Fruit fly (Drosophila melanogaster) whole organism, embryonic: Measurements from ENCODE around the gene CG5665.

ENCODE experiments used
- Aef1 ChIP-seq: fragments of 200-800 bp; sonication (Bioruptor generic); IDR thresholded peaks from 3 replicates; pipeline ENCODE4 v1.3.6; 2022; ENCODE audit warnings: missing biosample characterization, missing genetic modification characterization
- Bteb2 ChIP-seq: fragments of 200-800 bp; sonication (Bioruptor generic); optimal IDR thresholded peaks from 2 replicates; lab custom pipeline; 2016; ENCODE audit warnings: missing biosample characterization, missing genetic modification characterization
- CG10267 ChIP-seq: fragments of 200-800 bp; sonication (Bioruptor generic); optimal IDR thresholded peaks from 2 replicates; lab custom pipeline; 2018; ENCODE audit warnings: missing biosample characterization, mild to moderate bottlenecking, missing genetic modification characterization, moderate library complexity
- CG10366 ChIP-seq: fragments of 200-800 bp; sonication (Bioruptor generic); IDR thresholded peaks from 2 replicates; pipeline ENCODE4 v1.3.6; 2022; ENCODE audit warnings: missing biosample characterization, missing genetic modification characterization
- CG11398 ChIP-seq: fragments of 200-800 bp; sonication (Bioruptor generic); optimal IDR thresholded peaks from 2 replicates; lab custom pipeline; 2016; ENCODE audit warnings: missing biosample characterization, missing genetic modification characterization
- CG12104 ChIP-seq: fragments of 200-800 bp; sonication (Bioruptor generic); optimal IDR thresholded peaks from 3 replicates; lab custom pipeline; 2016; ENCODE audit warnings: missing biosample characterization, missing genetic modification characterization
- CG14667 ChIP-seq: fragments of 200-800 bp; sonication (Bioruptor generic); IDR thresholded peaks from 2 replicates; pipeline ENCODE4 v1.3.6; 2022; ENCODE audit warnings: missing biosample characterization, missing genetic modification characterization
- CG14860 ChIP-seq: fragments of 200-800 bp; sonication (Bioruptor generic); IDR thresholded peaks from 3 replicates; pipeline ENCODE4 v1.3.6; 2022; ENCODE audit warnings: missing biosample characterization, missing genetic modification characterization; ENCODE audit not compliant: partially characterized antibody
- CG17186 ChIP-seq: fragments of 200-800 bp; sonication (Bioruptor generic); optimal IDR thresholded peaks from 3 replicates; lab custom pipeline; 2017; ENCODE audit warnings: missing biosample characterization, missing genetic modification reagents, missing genetic modification characterization
- CG2202 ChIP-seq: fragments of 200-800 bp; sonication (Bioruptor generic); optimal IDR thresholded peaks from 2 replicates; lab custom pipeline; 2018; ENCODE audit warnings: missing biosample characterization, mild to moderate bottlenecking, missing genetic modification characterization
- CG4328 ChIP-seq: fragments of 200-800 bp; sonication (Bioruptor generic); optimal IDR thresholded peaks from 3 replicates; lab custom pipeline; 2017; ENCODE audit warnings: missing biosample characterization, missing genetic modification reagents, missing genetic modification characterization
- CG4360 ChIP-seq: fragments of 200-800 bp; sonication (Bioruptor generic); IDR thresholded peaks from 2 replicates; pipeline ENCODE4 v1.3.6; 2022; ENCODE audit warnings: missing biosample characterization, missing genetic modification characterization
- CG6254 ChIP-seq: fragments of 200-800 bp; sonication (Bioruptor generic); optimal IDR thresholded peaks from 3 replicates; lab custom pipeline; 2017; ENCODE audit warnings: mild to moderate bottlenecking, missing biosample characterization, missing genetic modification reagents, missing genetic modification characterization
- CG6683 ChIP-seq: fragments of 200-800 bp; sonication (Bioruptor generic); optimal IDR thresholded peaks from 2 replicates; lab custom pipeline; 2017; ENCODE audit warnings: missing biosample characterization, mild to moderate bottlenecking, missing genetic modification characterization, missing genetic modification reagents
- CG6854 ChIP-seq: fragments of 200-800 bp; sonication (Bioruptor generic); optimal IDR thresholded peaks from 3 replicates; lab custom pipeline; 2017; ENCODE audit warnings: missing biosample characterization, mild to moderate bottlenecking, missing genetic modification characterization
- CG9215 ChIP-seq: fragments of 200-800 bp; sonication (Bioruptor generic); IDR thresholded peaks from 2 replicates; pipeline ENCODE4 v1.3.6; 2022; ENCODE audit warnings: missing biosample characterization, missing genetic modification characterization
- CkIIα-i1 ChIP-seq: fragments of 200-800 bp; sonication (Bioruptor generic); IDR thresholded peaks from 2 replicates; pipeline ENCODE4 v1.3.6; 2022; ENCODE audit warnings: missing biosample characterization, missing genetic modification characterization
- Dad ChIP-seq: fragments of 200-800 bp; sonication (Bioruptor generic); optimal IDR thresholded peaks from 3 replicates; lab custom pipeline; 2016; ENCODE audit warnings: missing biosample characterization, missing genetic modification characterization
- Dll ChIP-seq: fragments of 200-800 bp; sonication (Bioruptor generic); IDR thresholded peaks from 4 replicates; pipeline ENCODE4 v1.3.6; 2022; ENCODE audit warnings: missing biosample characterization, missing genetic modification characterization; ENCODE audit not compliant: partially characterized antibody
- Doc2 ChIP-seq: fragments of 200-800 bp; sonication (Bioruptor generic); IDR thresholded peaks from 2 replicates; pipeline ENCODE4 v1.3.6; 2022; ENCODE audit warnings: missing biosample characterization, missing genetic modification characterization
- E2f1 ChIP-seq: fragments of 200-800 bp; sonication (Bioruptor generic); IDR thresholded peaks from 2 replicates; pipeline ENCODE4 v1.3.6; 2022; ENCODE audit warnings: missing biosample characterization, missing genetic modification characterization
- MBD-R2 ChIP-seq: fragments of 200-800 bp; sonication (Bioruptor generic); IDR thresholded peaks from 2 replicates; pipeline ENCODE4 v1.3.6; 2022; ENCODE audit warnings: missing biosample characterization, missing genetic modification characterization
- Mes4 ChIP-seq: fragments of 200-800 bp; sonication (Bioruptor generic); optimal IDR thresholded peaks from 2 replicates; lab custom pipeline; 2016; ENCODE audit warnings: missing biosample characterization, missing genetic modification characterization
- Myb ChIP-seq: fragments of 200-800 bp; sonication (Bioruptor generic); optimal IDR thresholded peaks from 2 replicates; lab custom pipeline; 2016; ENCODE audit warnings: missing biosample characterization, missing genetic modification characterization
- Oli ChIP-seq: fragments of 200-800 bp; sonication (Bioruptor generic); optimal IDR thresholded peaks from 2 replicates; lab custom pipeline; 2018; ENCODE audit warnings: missing biosample characterization, mild to moderate bottlenecking, missing genetic modification characterization, moderate library complexity
- Opbp ChIP-seq: fragments of 200-800 bp; sonication (Bioruptor generic); IDR thresholded peaks from 3 replicates; pipeline ENCODE4 v1.3.6; 2022; ENCODE audit warnings: missing biosample characterization, missing genetic modification characterization; ENCODE audit not compliant: partially characterized antibody
- PHDP ChIP-seq: fragments of 200-800 bp; sonication (Bioruptor generic); optimal IDR thresholded peaks from 3 replicates; lab custom pipeline; 2018; ENCODE audit warnings: missing biosample characterization, mild to moderate bottlenecking, missing genetic modification characterization, moderate library complexity
- Ptx1 ChIP-seq: fragments of 200-800 bp; sonication (Bioruptor generic); IDR thresholded peaks from 2 replicates; pipeline ENCODE4 v1.3.6; 2022; ENCODE audit warnings: missing biosample characterization, missing genetic modification characterization
- bcd ChIP-seq: fragments of 200-800 bp; sonication (Bioruptor generic); optimal IDR thresholded peaks from 2 replicates; lab custom pipeline; 2017; ENCODE audit warnings: missing biosample characterization, mild to moderate bottlenecking, missing genetic modification characterization
- btn ChIP-seq: fragments of 200-800 bp; sonication (Bioruptor generic); optimal IDR thresholded peaks from 2 replicates; lab custom pipeline; 2016; ENCODE audit warnings: missing biosample characterization, missing genetic modification characterization
- cato ChIP-seq: fragments of 200-800 bp; sonication (Bioruptor generic); optimal IDR thresholded peaks from 2 replicates; lab custom pipeline; 2016; ENCODE audit warnings: missing biosample characterization, missing genetic modification characterization, borderline replicate concordance
- cwo ChIP-seq: fragments of 200-800 bp; sonication (Bioruptor generic); optimal IDR thresholded peaks from 3 replicates; lab custom pipeline; 2017; ENCODE audit warnings: missing biosample characterization, missing genetic modification characterization, mild to moderate bottlenecking, moderate library complexity, missing genetic modification reagents
- dpn ChIP-seq, 2 experiments: fragments of 200-800 bp; sonication (Bioruptor generic); optimal IDR thresholded peaks; 3 replicates each; lab custom pipeline; 2016; ENCODE audit warnings: missing biosample characterization in 2 of 2, missing genetic modification characterization in 2 of 2
- eve ChIP-seq, 2 experiments: fragments of >200 bp; optimal IDR thresholded peaks; 2 replicates each; lab custom pipeline; 2017; ENCODE audit warnings: missing biosample characterization in 2 of 2, missing genetic modification characterization in 2 of 2
- jigr1 ChIP-seq: fragments of 200-800 bp; sonication (Bioruptor generic); IDR thresholded peaks from 3 replicates; pipeline ENCODE4 v1.3.6; 2022; ENCODE audit warnings: missing biosample characterization, missing genetic modification characterization
- kay ChIP-seq: fragments of 200-800 bp; sonication (Bioruptor generic); optimal IDR thresholded peaks from 2 replicates; lab custom pipeline; 2016; ENCODE audit warnings: missing biosample characterization, missing genetic modification characterization
- lov ChIP-seq, 2 experiments: fragments of 200-800 bp in 1 of 2; fragments of >200 bp in 1 of 2; sonication (Bioruptor generic) in 1 of 2; IDR thresholded peaks in 1 of 2; optimal IDR thresholded peaks in 1 of 2; 2 replicates in 1 of 2; 3 replicates in 1 of 2; pipeline versions ENCODE4 v1.3.6 to Lab custom; 2017 to 2022; ENCODE audit warnings: missing biosample characterization in 1 of 2, missing genetic modification characterization in 1 of 2
- luna ChIP-seq: fragments of 200-800 bp; sonication (Bioruptor generic); optimal IDR thresholded peaks from 2 replicates; lab custom pipeline; 2016; ENCODE audit warnings: missing biosample characterization, missing genetic modification characterization
- maf-S ChIP-seq: fragments of 200-800 bp; sonication (Bioruptor generic); optimal IDR thresholded peaks from 2 replicates; lab custom pipeline; 2016; ENCODE audit warnings: missing biosample characterization, missing genetic modification characterization
- phol ChIP-seq: fragments of 200-800 bp; sonication (Bioruptor generic); optimal IDR thresholded peaks from 3 replicates; lab custom pipeline; 2018; ENCODE audit warnings: missing biosample characterization, mild to moderate bottlenecking, missing genetic modification characterization, moderate library complexity
- pzg ChIP-seq: fragments of 200-800 bp; sonication (Bioruptor generic); optimal IDR thresholded peaks from 3 replicates; lab custom pipeline; 2018; ENCODE audit warnings: missing biosample characterization, mild to moderate bottlenecking, missing genetic modification characterization, moderate library complexity
- sd ChIP-seq: fragments of 200-800 bp; sonication (Bioruptor generic); optimal IDR thresholded peaks from 3 replicates; lab custom pipeline; 2018; ENCODE audit warnings: missing biosample characterization, mild to moderate bottlenecking, missing genetic modification characterization, moderate library complexity
- sr ChIP-seq: fragments of 200-800 bp; sonication (Bioruptor generic); IDR thresholded peaks from 3 replicates; pipeline ENCODE4 v1.3.6; 2022; ENCODE audit warnings: missing biosample characterization, missing genetic modification characterization
- ssp ChIP-seq: fragments of 200-800 bp; sonication (Bioruptor generic); IDR thresholded peaks from 2 replicates; pipeline ENCODE4 v1.3.6; 2022; ENCODE audit warnings: missing biosample characterization, missing genetic modification characterization
- tio ChIP-seq: fragments of 200-800 bp; sonication (Bioruptor generic); optimal IDR thresholded peaks from 2 replicates; lab custom pipeline; 2017; ENCODE audit warnings: missing biosample characterization, missing genetic modification characterization, inconsistent platforms
- tll ChIP-seq, 2 experiments: fragments of 200-800 bp in 1 of 2; fragments of >200 bp in 1 of 2; sonication (Bioruptor generic) in 1 of 2; optimal IDR thresholded peaks; 2 replicates each; lab custom pipeline; 2017 to 2019; ENCODE audit warnings: missing biosample characterization in 2 of 2, missing genetic modification characterization in 2 of 2, mild to moderate bottlenecking in 1 of 2, moderate library complexity in 1 of 2
- zf30C ChIP-seq: fragments of 200-800 bp; sonication (Bioruptor generic); optimal IDR thresholded peaks from 3 replicates; lab custom pipeline; 2018; ENCODE audit warnings: missing biosample characterization, mild to moderate bottlenecking, missing genetic modification characterization

CG5665 gene

DNA sequence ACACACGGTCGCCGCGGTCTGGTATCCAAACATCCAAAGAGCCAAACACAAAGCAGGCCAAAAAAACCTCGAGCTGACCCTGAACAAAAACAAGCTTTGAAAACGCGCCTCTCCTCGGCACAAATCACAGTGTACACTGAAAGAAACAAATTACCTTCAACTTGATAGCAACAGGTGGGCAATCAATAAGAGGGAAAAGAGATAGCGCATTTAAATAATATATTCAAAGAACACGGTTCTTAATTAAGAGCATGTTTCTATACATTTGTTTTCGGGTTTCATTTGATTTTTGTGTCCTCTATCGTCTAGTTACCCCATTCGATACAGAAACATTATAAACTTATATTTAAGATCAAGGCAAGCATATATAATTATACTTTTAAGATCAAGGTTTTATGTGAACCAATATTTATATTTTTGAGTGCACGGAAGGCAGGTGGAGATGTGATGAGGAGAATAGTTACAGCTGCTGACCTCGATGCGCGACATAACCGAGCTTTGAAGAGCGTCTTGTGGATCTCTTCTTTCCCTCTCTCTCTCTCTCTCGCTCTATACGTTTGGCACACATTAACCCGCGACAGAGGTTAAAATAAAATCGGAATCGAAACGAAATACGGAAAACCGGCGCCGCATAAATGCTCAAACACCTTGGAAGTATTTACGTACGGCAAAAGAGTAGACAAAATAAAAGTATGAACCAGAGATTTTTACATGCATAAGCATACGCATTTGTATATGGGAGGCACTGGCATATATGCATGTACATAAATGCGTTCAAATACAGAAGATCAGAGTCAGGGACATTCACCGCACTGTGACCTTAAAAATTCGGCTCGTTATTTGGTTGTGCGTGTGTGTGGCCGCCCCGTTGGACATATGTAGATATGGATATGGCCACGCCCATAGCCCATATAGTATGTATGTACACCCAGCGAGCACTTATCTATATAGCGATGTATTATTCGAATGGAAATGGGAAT, 40.2 kb downstream of the CG5665 start (continued):
- TF ChIP-seq CkIIα-i1 (GFP tag; lab: Robert Waterston, UW) (no peak), jigr1 (GFP tag; lab: Robert Waterston, UW) (peak; percentile 48; the same call in 1 of the 3 replicates), cwo (GFP tag; lab: Kevin White, UChicago) (peak; percentile 81), Ptx1 (GFP tag; lab: Robert Waterston, UW) (peak; percentile 85), Bteb2 (GFP tag; lab: Kevin White, UChicago) (peak; percentile 71), ssp (GFP tag; lab: Robert Waterston, UW) (peak; percentile 63), CG10267 (tag; lab: Kevin White, UChicago) (peak; percentile 82), CG14860 (no peak), dpn (GFP tag; optimal IDR thresholded peaks at IDR 0.05; lab: Kevin White, UChicago) (peak; percentile 77 to 84), sr (no peak), tio (GFP tag; lab: Kevin White, UChicago) (peak; percentile 88), sd (peak; percentile 66), tll (GFP tag; optimal IDR thresholded peaks at IDR 0.05; lab: Kevin White, UChicago) (no peak), pzg (GFP tag; lab: Kevin White, UChicago) (no peak), Myb (peak; percentile 21), CG6854 (GFP tag; lab: Kevin White, UChicago) (peak; percentile 87), CG11398 (GFP tag; lab: Kevin White, UChicago) (peak; percentile 23), CG6683 (peak; percentile 63), zf30C (GFP tag; lab: Kevin White, UChicago) (peak; percentile 81), Mes4 (GFP tag; lab: Kevin White, UChicago) (peak; percentile 42), btn (peak; percentile 18), MBD-R2 (peak; percentile 9; the same call in 1 of the 2 replicates), CG2202 (tag; lab: Kevin White, UChicago) (peak; percentile 57), bcd (GFP tag; lab: Kevin White, UChicago) (peak; percentile 89), Dad (GFP tag; lab: Kevin White, UChicago) (peak; percentile 61), Opbp (no peak), luna (GFP tag; lab: Kevin White, UChicago) (no peak), kay (peak; percentile 61), Dll (GFP tag; lab: Robert Waterston, UW) (no peak), PHDP (peak; percentile 90), CG4360 (GFP tag; lab: Robert Waterston, UW) (no peak), CG9215 (peak; percentile 67), CG6254 (GFP tag; lab: Kevin White, UChicago) (peak; percentile 44), Doc2 (GFP tag; lab: Robert Waterston, UW) (no peak), eve (GFP tag; optimal IDR thresholded peaks at IDR 0.05; lab: Kevin White, UChicago) (peak in 1 of 2 experiments; percentile 95), CG14667 (GFP tag; lab: Robert Waterston, UW) (peak; percentile 47), CG17186 (GFP tag; lab: Kevin White, UChicago) (peak; percentile 26), Aef1 (GFP tag; lab: Robert Waterston, UW) (peak; percentile 73), CG4328 (GFP tag; lab: Kevin White, UChicago) (peak; percentile 67), Oli (peak; percentile 92), cato (GFP tag; lab: Kevin White, UChicago) (peak; percentile 64), CG12104 (GFP tag; lab: Kevin White, UChicago) (peak; percentile 81), CG10366 (GFP tag; lab: Robert Waterston, UW) (peak; percentile 67), lov (optimal IDR thresholded peaks at IDR 0.05; lab: Kevin White, UChicago) (no peak), lov (GFP tag; IDR thresholded peaks at IDR 0.05; lab: Robert Waterston, UW) (no peak), phol (tag; lab: Kevin White, UChicago) (peak; percentile 91), E2f1 (peak; percentile 78), maf-S (GFP tag; lab: Kevin White, UChicago) (peak; percentile 66)
